Fruit fly (Drosophila melanogaster) S2 (cell line): Measurements from ENCODE around the gene bru1.

Source experiments
- CG8478 ChIP-seq: fragments of >200 bp; optimal IDR thresholded peaks from 2 replicates; lab custom pipeline; 2018
- CTCF ChIP-seq, 2 experiments: fragments of >200 bp; optimal IDR thresholded peaks; 2 replicates each; lab custom pipeline; 2018

Gene bru1

DNA sequence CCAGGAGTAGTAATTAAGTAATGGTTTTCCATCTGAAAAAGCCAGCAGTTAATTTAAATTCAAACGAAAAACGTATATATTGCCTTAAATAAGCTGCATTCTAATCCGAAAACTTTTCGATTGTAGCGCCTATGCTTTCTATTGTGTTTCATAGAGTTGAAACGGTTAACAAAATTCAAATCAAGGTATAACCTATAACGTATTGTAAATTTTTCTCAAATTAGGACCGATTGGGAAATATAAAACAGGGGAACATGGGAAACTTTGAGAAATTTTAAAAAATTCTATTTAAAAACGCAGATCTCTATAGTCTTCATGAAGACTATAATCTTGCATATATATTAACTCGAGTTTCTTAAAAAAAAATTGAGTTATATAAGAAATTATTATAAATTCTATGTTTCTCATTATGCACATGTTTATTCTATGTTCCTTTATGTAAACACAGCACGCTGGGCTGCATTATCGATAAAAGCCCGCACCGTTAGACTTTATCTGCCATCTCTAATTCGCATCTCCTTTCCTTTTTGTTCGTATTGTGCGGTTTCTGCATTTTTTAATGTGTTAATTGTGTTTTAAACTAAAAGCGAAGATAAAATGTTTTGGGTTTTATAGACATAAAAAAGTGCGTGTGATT, at the start of gene bru1:
Gene bru1, plus strand, starts transcription at position 512 of the 637 bp plus-strand sequence.
- TF ChIP-seq CTCF (optimal IDR thresholded peaks at IDR 0.05; lab: Kevin White, UChicago), result no peak
- TF ChIP-seq CG8478, result no peak

DNA sequence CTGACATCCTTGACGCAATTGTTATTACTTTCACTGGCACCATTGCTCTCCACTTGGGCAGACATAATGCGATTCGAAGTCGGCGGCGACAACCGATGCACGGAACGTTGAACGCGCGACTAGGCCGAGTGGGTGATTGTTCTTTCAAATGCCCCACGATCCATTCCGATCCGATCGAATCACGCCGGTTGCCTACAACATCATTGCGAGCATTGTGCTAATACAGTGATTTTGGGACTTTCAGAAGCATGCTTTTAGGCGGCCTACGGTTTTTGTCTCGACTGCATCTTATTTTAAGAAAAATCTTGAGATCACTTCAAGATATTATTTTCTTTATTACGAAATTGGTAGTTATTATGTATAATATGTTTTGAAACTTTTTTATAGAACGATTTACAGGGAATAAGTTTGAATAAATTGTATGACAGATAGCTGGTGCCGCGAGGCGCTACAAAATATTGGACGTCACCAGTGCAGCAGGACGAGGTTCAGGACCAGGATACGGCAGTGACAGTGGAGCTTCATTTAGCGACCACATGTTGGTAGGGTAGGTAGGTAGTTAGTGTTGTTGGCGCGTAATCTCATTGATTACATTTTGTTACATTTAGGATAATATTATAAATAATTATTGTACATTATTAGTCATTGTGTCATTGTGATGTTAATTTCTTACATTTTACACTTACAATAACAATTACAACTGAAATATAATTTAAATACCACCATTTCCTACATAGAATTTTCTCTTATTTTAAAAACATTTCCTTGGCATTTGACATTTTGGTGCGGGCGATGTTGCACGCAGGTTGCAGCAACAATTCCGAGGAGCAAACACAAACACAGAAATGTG, 41.3 kb upstream of the bru1 start, which contains the start of gene rho-6:
Gene rho-6, minus strand, starts transcription at position 137 of the 850 bp plus-strand sequence.
- TF ChIP-seq CG8478 (no peak), CTCF (optimal IDR thresholded peaks at IDR 0.05; lab: Kevin White, UChicago) (no peak)

DNA sequence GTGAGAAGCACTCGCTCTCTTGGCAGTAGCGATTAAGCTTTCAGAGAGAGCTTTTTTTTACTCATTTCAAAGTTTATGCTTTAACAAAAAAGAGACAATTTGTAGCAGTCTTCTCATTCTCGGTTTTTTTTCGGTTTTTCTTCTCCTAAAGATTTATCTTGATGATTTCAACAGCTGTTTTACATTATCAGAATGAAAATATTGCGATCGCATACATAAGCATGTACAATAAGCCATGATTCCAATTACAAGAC, 40.8 kb upstream of the bru1 start:
- TF ChIP-seq CG8478, result no peak
- no peak for TF ChIP-seq CTCF (optimal IDR thresholded peaks at IDR 0.05; lab: Kevin White, UChicago)

DNA sequence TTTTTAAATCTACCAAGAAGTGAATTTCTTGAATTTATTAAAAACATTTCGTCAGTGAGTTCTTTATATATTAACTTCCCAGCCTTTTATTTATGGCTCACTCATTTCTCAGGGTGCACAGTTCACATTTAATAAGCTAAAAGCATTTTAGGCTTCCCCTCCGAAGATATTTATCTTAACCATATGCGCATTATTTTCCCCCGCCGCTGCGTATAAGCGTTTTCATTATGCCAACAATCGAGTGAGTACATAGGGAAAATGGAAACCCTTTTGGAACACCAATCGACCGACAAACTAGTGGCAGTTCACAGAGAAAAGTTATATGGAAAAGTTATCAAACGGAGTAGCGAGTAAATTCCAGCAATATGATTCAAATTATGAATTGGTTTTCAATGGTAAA, 37.1 kb upstream of the bru1 start, which contains the start of gene Gr33a:
Gene Gr33a, plus strand, starts transcription at position 301 of the 400 bp plus-strand sequence.
- no peak for TF ChIP-seq CTCF (optimal IDR thresholded peaks at IDR 0.05; lab: Kevin White, UChicago)
- no peak for TF ChIP-seq CG8478

DNA sequence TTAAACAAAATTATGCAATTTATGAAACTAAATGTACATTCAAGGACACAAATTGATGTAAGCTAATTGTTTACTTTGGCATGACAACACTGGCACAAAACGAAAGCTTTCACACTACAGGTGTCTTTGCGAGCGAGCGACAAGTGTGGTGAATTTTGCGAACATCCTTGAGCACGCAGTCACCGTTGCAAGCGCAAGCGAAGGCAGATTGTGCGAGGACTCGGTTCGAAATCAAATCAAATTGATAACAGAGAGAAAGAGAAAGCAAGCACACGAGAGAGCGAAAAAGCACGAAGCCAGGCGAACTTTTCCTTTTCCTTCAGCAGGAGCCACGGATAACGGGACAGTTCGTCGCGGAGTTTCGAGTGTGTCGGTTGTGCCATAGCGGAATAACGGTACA, 32.4 kb upstream of the bru1 start, which contains the start of gene CG31760:
Gene CG31760, plus strand, starts transcription at position 342 of the 400 bp plus-strand sequence.
- TF ChIP-seq CG8478 (no peak), CTCF (optimal IDR thresholded peaks at IDR 0.05; lab: Kevin White, UChicago) (no peak)

DNA sequence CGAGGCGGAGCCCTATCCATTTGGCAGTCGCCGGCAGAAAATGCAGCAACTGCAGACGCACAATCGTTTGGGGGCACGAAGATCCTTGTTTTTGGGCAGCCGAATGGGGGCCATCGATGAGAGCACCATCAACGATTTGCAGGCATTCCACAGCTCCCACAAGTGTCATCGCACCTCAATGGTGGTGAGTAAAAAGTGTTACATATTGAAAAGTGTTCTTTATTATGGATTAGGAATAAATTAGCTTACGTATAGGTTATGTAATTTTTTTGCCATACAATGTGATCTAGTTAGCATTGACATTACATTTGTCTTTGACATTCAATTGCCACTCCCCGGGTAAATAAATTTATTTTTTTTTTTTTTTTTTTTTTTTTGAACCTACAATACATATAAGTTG, 13.3 kb upstream of the bru1 start, which contains the start of gene CG31861:
Gene CG31861, plus strand, starts transcription at position 301 of the 400 bp plus-strand sequence.
- TF ChIP-seq CG8478 (no peak), CTCF (optimal IDR thresholded peaks at IDR 0.05; lab: Kevin White, UChicago) (no peak)

DNA sequence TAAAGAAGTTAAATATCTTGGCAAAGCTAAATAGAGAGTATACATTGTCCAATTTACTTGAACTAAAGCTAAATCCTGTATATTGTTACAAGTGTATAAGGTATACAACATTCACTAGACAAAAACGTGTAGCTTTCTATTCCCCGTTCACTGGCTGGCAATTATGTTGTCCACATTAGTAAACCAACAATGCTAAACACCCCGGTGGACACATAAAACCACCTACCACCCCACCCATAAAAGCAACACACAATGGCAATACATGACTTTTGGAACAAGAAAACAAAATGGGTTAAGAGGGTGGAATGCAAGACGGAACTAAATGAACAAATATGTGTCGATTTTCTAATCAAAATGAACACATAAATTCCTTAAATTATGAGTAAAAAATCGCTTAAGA, 10.9 kb upstream of the bru1 start, which contains the start of gene ZnT33D:
Gene ZnT33D, plus strand, starts transcription at position 301 of the 400 bp plus-strand sequence.
- TF ChIP-seq CTCF (optimal IDR thresholded peaks at IDR 0.05; lab: Kevin White, UChicago) (no peak), CG8478 (no peak)

DNA sequence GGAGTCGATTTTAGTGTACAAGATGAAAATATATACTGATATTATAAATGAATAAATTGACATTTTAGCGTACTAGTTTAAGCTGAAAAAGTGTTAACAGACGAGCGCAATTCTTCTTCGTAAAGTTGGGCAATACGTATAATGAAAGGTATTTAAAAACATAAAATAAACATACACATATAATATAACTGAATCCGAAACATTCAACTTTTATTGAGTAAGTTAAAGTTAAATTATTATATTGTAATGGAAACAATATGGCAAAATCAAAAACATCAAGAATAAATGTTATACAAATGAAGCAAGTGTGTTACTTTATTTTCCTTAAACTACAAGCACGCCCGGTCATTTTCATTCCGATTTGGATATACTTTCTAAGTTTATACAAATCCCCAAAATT, 4.6 kb upstream of the bru1 start, which contains the start of gene CG17217:
Gene CG17217, plus strand, starts transcription at position 301 of the 400 bp plus-strand sequence.
- no peak for TF ChIP-seq CG8478
- no peak for TF ChIP-seq CTCF (optimal IDR thresholded peaks at IDR 0.05; lab: Kevin White, UChicago)

DNA sequence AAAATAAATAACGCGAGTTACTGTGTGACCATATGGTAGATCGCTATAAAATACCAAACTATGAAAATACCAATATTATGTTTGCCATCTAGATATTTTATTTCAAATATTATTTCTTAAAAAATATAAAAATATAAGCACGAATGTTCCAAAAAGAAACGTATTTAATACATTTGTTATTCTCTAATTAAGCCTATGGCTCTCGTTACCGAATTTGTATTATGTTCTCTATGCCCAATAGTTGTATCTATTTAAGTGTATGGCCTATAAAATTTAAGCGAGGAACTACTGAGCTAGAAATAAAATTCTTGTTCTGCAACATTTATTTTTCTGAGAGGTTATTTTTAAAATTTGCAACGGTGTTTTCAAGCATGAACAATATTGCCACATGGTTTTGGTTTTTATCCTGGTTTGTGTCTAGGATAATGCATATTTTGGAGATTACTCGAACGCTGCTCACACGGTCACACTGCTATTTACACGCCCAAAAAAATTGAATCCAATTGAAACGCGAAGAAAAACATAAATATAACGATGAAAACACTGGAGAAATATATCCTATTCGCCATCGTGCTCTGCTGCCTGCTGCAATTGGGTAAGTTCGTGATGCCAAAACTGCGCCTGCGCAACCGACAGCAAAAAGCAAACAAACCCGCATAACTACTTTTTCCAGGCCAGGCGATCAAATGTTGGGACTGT, 2.1 kb upstream of the bru1 start, which contains the start of the genes CG6583 and crok:
Gene CG6583, minus strand, starts transcription at position 51 of the 699 bp plus-strand sequence.
Gene crok, plus strand, starts transcription at position 446 of the 699 bp plus-strand sequence.
- TF ChIP-seq CG8478, result no peak
- TF ChIP-seq CTCF (optimal IDR thresholded peaks at IDR 0.05; lab: Kevin White, UChicago), result peak in 1 of 2 experiments; percentile 21

DNA sequence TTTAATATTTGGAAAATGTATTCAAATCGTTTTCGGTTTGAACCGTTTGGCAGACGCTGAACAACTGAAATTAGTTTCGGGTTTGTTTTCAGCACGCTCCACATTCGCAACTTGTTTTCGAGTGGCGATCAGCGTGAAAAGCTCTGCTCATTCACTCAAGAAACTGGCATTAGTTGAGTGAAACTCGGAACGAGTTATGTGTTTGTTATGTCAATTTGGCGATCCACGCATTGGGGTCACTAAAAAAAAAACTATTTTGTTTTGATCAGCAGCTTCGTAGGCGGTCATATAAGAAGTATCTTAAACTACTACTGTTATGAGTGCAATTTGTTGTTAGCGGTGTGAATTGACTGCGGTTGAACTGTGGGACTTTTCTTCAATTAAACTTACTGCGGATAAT, 2.8 kb downstream of the bru1 start, which contains the start of gene atilla:
Gene atilla, minus strand, starts transcription at position 266 of the 400 bp plus-strand sequence.
- TF ChIP-seq CTCF (optimal IDR thresholded peaks at IDR 0.05; lab: Kevin White, UChicago) (no peak), CG8478 (no peak)

DNA sequence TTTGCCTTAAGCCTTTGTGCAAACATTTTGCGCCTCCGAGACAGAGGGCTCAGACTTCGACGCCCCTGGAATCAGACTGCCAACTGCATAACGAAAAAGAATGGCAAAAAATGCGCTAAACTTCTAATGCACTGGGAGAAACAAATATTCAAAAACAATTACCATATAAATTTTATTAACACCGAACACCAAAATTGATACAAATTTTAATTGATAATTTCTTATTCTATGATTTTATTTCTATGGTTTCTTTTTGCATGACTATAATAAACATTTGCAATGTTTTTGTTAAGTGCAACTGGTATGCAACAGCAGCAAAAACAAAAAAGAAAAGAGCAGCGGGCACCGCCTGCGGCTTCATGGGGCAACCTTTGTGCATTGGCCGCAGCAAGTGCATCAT, 18.2 kb downstream of the bru1 start:
- TF ChIP-seq CG8478 (no peak), CTCF (optimal IDR thresholded peaks at IDR 0.05; lab: Kevin White, UChicago) (no peak)

DNA sequence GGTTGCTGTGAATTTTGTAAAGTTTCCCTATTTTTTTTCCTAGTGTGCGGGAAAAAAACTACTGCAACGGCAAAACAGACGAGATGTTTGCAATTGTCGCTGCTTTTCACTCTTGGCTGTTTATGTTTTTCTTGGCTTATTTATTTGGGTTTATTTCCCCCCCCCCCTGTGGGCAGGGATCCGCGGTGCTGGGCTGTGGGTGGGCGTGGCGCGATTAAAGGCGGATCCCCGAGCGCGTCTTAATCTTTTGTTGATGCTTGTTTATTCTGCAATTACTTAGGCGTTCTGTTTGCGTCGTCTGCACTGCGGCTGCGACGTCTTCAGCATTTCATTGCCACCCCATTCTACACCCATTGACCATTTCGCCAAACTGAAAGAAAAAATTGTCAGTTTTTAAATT, 20.1 kb downstream of the bru1 start:
- TF ChIP-seq CTCF (optimal IDR thresholded peaks at IDR 0.05; lab: Kevin White, UChicago) (no peak), CG8478 (no peak)

DNA sequence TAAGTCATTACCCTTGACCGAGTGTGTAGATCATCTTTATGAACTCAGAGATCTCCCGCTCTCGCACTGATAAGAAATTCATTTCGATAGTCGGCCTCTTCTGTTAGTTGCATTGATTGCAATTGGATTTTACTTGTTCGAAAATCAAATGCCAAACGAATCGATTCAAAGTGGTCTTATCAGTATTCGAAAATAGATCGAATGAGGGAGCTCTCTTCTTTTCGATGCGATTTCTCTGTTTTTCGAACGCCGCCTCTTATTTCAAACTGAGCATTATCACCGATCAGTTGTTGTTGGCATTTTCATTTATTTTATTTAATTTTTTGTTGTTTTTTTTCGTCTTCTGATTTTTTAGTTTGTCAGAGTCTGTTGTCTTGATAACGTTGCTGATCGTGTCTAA, 26.2 kb downstream of the bru1 start:
- no peak for TF ChIP-seq CTCF (optimal IDR thresholded peaks at IDR 0.05; lab: Kevin White, UChicago)
- TF ChIP-seq CG8478, result no peak

DNA sequence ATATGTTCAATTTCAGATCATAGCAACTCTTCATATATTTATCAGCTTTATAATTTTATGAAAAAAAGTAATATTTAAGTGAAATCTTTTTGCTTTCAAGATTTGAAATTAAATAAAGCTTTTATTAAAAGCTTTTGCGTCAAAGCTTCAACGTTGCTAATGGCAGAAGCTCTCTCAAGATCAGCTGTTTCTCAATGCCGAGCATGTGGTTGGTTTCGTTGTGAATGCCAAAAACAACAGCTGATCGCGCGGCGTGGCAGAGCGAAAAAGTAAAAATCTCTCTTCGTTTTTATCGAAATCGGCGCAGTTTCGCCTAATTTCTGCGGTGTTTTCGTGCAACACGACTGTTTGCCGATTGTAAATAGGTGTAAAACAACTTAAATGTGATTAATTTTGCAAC, 32.7 kb downstream of the bru1 start, which contains the start of gene CG31759:
Gene CG31759, plus strand, starts transcription at position 161 of the 400 bp plus-strand sequence.
- no peak for TF ChIP-seq CG8478
- no peak for TF ChIP-seq CTCF (optimal IDR thresholded peaks at IDR 0.05; lab: Kevin White, UChicago)

DNA sequence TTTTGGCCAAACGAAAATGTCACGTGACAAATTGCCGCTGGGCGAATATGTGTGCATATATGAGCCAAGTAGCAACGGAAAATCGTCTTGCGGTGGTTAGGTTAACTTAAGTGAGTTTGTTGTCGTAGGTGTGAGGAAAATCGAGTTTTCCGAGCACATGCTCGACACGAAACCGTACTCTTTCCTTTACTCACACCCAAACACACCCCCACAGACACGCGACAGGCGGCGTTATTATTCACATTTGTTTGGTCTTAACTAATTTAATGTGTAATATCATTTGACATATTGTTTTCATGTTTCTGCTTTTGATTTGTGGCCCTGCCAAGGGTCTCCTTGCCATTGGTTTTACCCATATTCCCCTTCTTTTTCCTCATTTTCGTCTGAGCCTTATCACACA, 68.0 kb downstream of the bru1 start:
- TF ChIP-seq CG8478 (no peak), CTCF (optimal IDR thresholded peaks at IDR 0.05; lab: Kevin White, UChicago) (no peak)
